Fruit fly (Drosophila melanogaster) whole organism, embryonic: Measurements from ENCODE around the gene CG5541.

Experiments used
- B-H2 ChIP-seq: fragments of 200-800 bp; sonication (Bioruptor generic); optimal IDR thresholded peaks from 2 replicates; lab custom pipeline; 2018; ENCODE audit warnings: missing biosample characterization, mild to moderate bottlenecking, missing genetic modification characterization
- BtbVII ChIP-seq: fragments of 200-800 bp; sonication (Bioruptor generic); optimal IDR thresholded peaks from 3 replicates; lab custom pipeline; 2017; ENCODE audit warnings: missing biosample characterization, mild to moderate bottlenecking, missing genetic modification characterization
- CG10267 ChIP-seq: fragments of 200-800 bp; sonication (Bioruptor generic); optimal IDR thresholded peaks from 2 replicates; lab custom pipeline; 2018; ENCODE audit warnings: missing biosample characterization, mild to moderate bottlenecking, missing genetic modification characterization, moderate library complexity
- CG10462 ChIP-seq: fragments of 200-800 bp; sonication (Bioruptor generic); optimal IDR thresholded peaks from 2 replicates; lab custom pipeline; 2016; ENCODE audit warnings: missing biosample characterization, missing genetic modification characterization
- CG10979 ChIP-seq: fragments of 200-800 bp; sonication (Bioruptor generic); optimal IDR thresholded peaks from 2 replicates; lab custom pipeline; 2018; ENCODE audit warnings: missing biosample characterization, mild to moderate bottlenecking, missing genetic modification characterization, moderate library complexity
- CG11085 ChIP-seq: fragments of 200-800 bp; sonication (Bioruptor generic); IDR thresholded peaks from 2 replicates; pipeline ENCODE4 v1.3.6; 2022; ENCODE audit warnings: missing biosample characterization, missing genetic modification characterization
- CG11398 ChIP-seq: fragments of 200-800 bp; sonication (Bioruptor generic); optimal IDR thresholded peaks from 2 replicates; lab custom pipeline; 2016; ENCODE audit warnings: missing biosample characterization, missing genetic modification characterization
- CG12104 ChIP-seq: fragments of 200-800 bp; sonication (Bioruptor generic); optimal IDR thresholded peaks from 3 replicates; lab custom pipeline; 2016; ENCODE audit warnings: missing biosample characterization, missing genetic modification characterization
- CG12391 ChIP-seq: fragments of 200-800 bp; sonication (Bioruptor generic); optimal IDR thresholded peaks from 3 replicates; lab custom pipeline; 2018; ENCODE audit warnings: missing biosample characterization, mild to moderate bottlenecking, missing genetic modification characterization, moderate library complexity
- CG13287 ChIP-seq: fragments of 200-800 bp; sonication (Bioruptor generic); IDR thresholded peaks from 2 replicates; pipeline ENCODE4 v1.3.6; 2022; ENCODE audit warnings: missing biosample characterization, missing genetic modification characterization; ENCODE audit not compliant: partially characterized antibody
- CG14667 ChIP-seq: fragments of 200-800 bp; sonication (Bioruptor generic); IDR thresholded peaks from 2 replicates; pipeline ENCODE4 v1.3.6; 2022; ENCODE audit warnings: missing biosample characterization, missing genetic modification characterization
- CG2120 ChIP-seq: fragments of 200-800 bp; sonication (Bioruptor generic); optimal IDR thresholded peaks from 3 replicates; lab custom pipeline; 2016; ENCODE audit warnings: missing biosample characterization, missing genetic modification characterization
- CG30403 ChIP-seq: fragments of 200-800 bp; sonication (Bioruptor generic); optimal IDR thresholded peaks from 3 replicates; lab custom pipeline; 2016; ENCODE audit warnings: missing biosample characterization, missing genetic modification characterization
- CG31441 ChIP-seq: fragments of 200-800 bp; sonication (Bioruptor generic); IDR thresholded peaks from 2 replicates; pipeline ENCODE4 v1.3.6; 2022; ENCODE audit warnings: missing biosample characterization, missing genetic modification characterization
- CG4820 ChIP-seq: fragments of 200-800 bp; sonication (Bioruptor generic); optimal IDR thresholded peaks from 3 replicates; lab custom pipeline; 2016; ENCODE audit warnings: missing biosample characterization, missing genetic modification characterization
- CG5180 ChIP-seq: fragments of 200-800 bp; sonication (Bioruptor generic); optimal IDR thresholded peaks from 3 replicates; lab custom pipeline; 2017; ENCODE audit warnings: missing biosample characterization, missing genetic modification characterization, mild to moderate bottlenecking, moderate library complexity, missing genetic modification reagents
- CG6683 ChIP-seq: fragments of 200-800 bp; sonication (Bioruptor generic); optimal IDR thresholded peaks from 2 replicates; lab custom pipeline; 2017; ENCODE audit warnings: missing biosample characterization, mild to moderate bottlenecking, missing genetic modification characterization, missing genetic modification reagents
- CG6791 ChIP-seq: fragments of 200-800 bp; sonication (Bioruptor generic); IDR thresholded peaks from 3 replicates; pipeline ENCODE4 v1.3.6; 2022; ENCODE audit warnings: missing biosample characterization, missing genetic modification characterization; ENCODE audit not compliant: partially characterized antibody
- CG6813 ChIP-seq: fragments of 200-800 bp; sonication (Bioruptor generic); optimal IDR thresholded peaks from 2 replicates; lab custom pipeline; 2017; ENCODE audit warnings: missing biosample characterization, missing genetic modification characterization, mild to moderate bottlenecking, moderate library complexity, missing genetic modification reagents
- CG7786 ChIP-seq: fragments of 200-800 bp; sonication (Bioruptor generic); optimal IDR thresholded peaks from 2 replicates; lab custom pipeline; 2016; ENCODE audit warnings: missing biosample characterization, missing genetic modification characterization
- CG7839 ChIP-seq: fragments of 200-800 bp; sonication (Bioruptor generic); optimal IDR thresholded peaks from 3 replicates; lab custom pipeline; 2018; ENCODE audit warnings: missing biosample characterization, mild to moderate bottlenecking, missing genetic modification characterization, moderate library complexity
- CG8359 ChIP-seq: fragments of 200-800 bp; sonication (Bioruptor generic); optimal IDR thresholded peaks from 2 replicates; lab custom pipeline; 2017; ENCODE audit warnings: missing biosample characterization, mild to moderate bottlenecking, missing genetic modification characterization, borderline replicate concordance
- CG9797 ChIP-seq: fragments of 200-800 bp; sonication (Bioruptor generic); optimal IDR thresholded peaks from 3 replicates; lab custom pipeline; 2018; ENCODE audit warnings: missing biosample characterization, mild to moderate bottlenecking, missing genetic modification characterization
- Deaf1 ChIP-seq: fragments of 200-800 bp; optimal IDR thresholded peaks from 3 replicates; lab custom pipeline; 2019; ENCODE audit warnings: missing biosample characterization, mild to moderate bottlenecking, missing genetic modification characterization, moderate library complexity
- Dll ChIP-seq: fragments of 200-800 bp; sonication (Bioruptor generic); IDR thresholded peaks from 4 replicates; pipeline ENCODE4 v1.3.6; 2022; ENCODE audit warnings: missing biosample characterization, missing genetic modification characterization; ENCODE audit not compliant: partially characterized antibody
- Doc3 ChIP-seq: fragments of 200-800 bp; sonication (Bioruptor generic); IDR thresholded peaks from 3 replicates; pipeline ENCODE4 v1.3.6; 2022; ENCODE audit warnings: missing biosample characterization, missing genetic modification characterization; ENCODE audit not compliant: partially characterized antibody
- Hr78 ChIP-seq, 2 experiments: fragments of 200-800 bp in 1 of 2; fragments of >200 bp in 1 of 2; sonication (Bioruptor generic) in 1 of 2; optimal IDR thresholded peaks; 2 replicates each; lab custom pipeline; 2017 to 2019; ENCODE audit warnings: missing biosample characterization in 2 of 2, missing genetic modification characterization in 2 of 2, mild to moderate bottlenecking in 1 of 2, moderate library complexity in 1 of 2
- PHDP ChIP-seq: fragments of 200-800 bp; sonication (Bioruptor generic); optimal IDR thresholded peaks from 3 replicates; lab custom pipeline; 2018; ENCODE audit warnings: missing biosample characterization, mild to moderate bottlenecking, missing genetic modification characterization, moderate library complexity
- Taf1 ChIP-seq: fragments of 200-800 bp; sonication (Bioruptor generic); IDR thresholded peaks from 2 replicates; pipeline ENCODE4 v1.3.6; 2022; ENCODE audit warnings: missing biosample characterization, missing genetic modification characterization
- Tbp ChIP-seq: fragments of >200 bp; optimal IDR thresholded peaks from 2 replicates; lab custom pipeline; 2018; ENCODE audit warnings: missing biosample characterization, missing genetic modification characterization
- ac ChIP-seq: fragments of 200-800 bp; sonication (Bioruptor generic); optimal IDR thresholded peaks from 3 replicates; lab custom pipeline; 2017; ENCODE audit warnings: missing biosample characterization, mild to moderate bottlenecking, missing genetic modification characterization
- amos ChIP-seq: fragments of 200-800 bp; sonication (Bioruptor generic); IDR thresholded peaks from 2 replicates; pipeline ENCODE4 v1.3.6; 2022; ENCODE audit warnings: missing biosample characterization, missing genetic modification characterization; ENCODE audit not compliant: partially characterized antibody
- bigmax ChIP-seq: fragments of 200-800 bp; sonication (Bioruptor generic); optimal IDR thresholded peaks from 2 replicates; lab custom pipeline; 2018; ENCODE audit warnings: missing biosample characterization, mild to moderate bottlenecking, missing genetic modification characterization
- ci ChIP-seq: fragments of 200-800 bp; sonication (Bioruptor generic); IDR thresholded peaks from 3 replicates; pipeline ENCODE4 v1.3.6; 2022; ENCODE audit warnings: missing biosample characterization, missing genetic modification characterization
- dmrt11E ChIP-seq: fragments of 200-800 bp; sonication (Bioruptor generic); optimal IDR thresholded peaks from 3 replicates; lab custom pipeline; 2018; ENCODE audit warnings: missing biosample characterization, mild to moderate bottlenecking, missing genetic modification characterization, moderate library complexity
- ham ChIP-seq: fragments of 200-800 bp; sonication (Bioruptor generic); IDR thresholded peaks from 2 replicates; pipeline ENCODE4 v1.3.6; 2022; ENCODE audit warnings: missing biosample characterization, missing genetic modification characterization
- ind ChIP-seq: fragments of 200-800 bp; sonication (Bioruptor generic); optimal IDR thresholded peaks from 3 replicates; lab custom pipeline; 2016; ENCODE audit warnings: missing biosample characterization, missing genetic modification characterization
- jigr1 ChIP-seq: fragments of 200-800 bp; sonication (Bioruptor generic); IDR thresholded peaks from 3 replicates; pipeline ENCODE4 v1.3.6; 2022; ENCODE audit warnings: missing biosample characterization, missing genetic modification characterization
- ken ChIP-seq: fragments of 200-800 bp; sonication (Bioruptor generic); IDR thresholded peaks from 3 replicates; pipeline ENCODE4 v1.3.6; 2022; ENCODE audit warnings: missing biosample characterization, missing genetic modification characterization
- lmd ChIP-seq: fragments of 200-800 bp; sonication (Bioruptor generic); IDR thresholded peaks from 2 replicates; pipeline ENCODE4 v1.3.6; 2022; ENCODE audit warnings: missing biosample characterization, missing genetic modification characterization
- mirr ChIP-seq: fragments of 200-800 bp; sonication (Bioruptor generic); optimal IDR thresholded peaks from 3 replicates; lab custom pipeline; 2018; ENCODE audit warnings: missing biosample characterization, mild to moderate bottlenecking, missing genetic modification characterization
- nau ChIP-seq: fragments of 200-800 bp; sonication (Bioruptor generic); optimal IDR thresholded peaks from 3 replicates; lab custom pipeline; 2017; ENCODE audit warnings: missing biosample characterization, mild to moderate bottlenecking, missing genetic modification characterization, missing genetic modification reagents
- run ChIP-seq: fragments of 200-800 bp; sonication (Bioruptor generic); optimal IDR thresholded peaks from 3 replicates; lab custom pipeline; 2018; ENCODE audit warnings: missing biosample characterization, mild to moderate bottlenecking, missing genetic modification characterization
- tll ChIP-seq, 2 experiments: fragments of 200-800 bp in 1 of 2; fragments of >200 bp in 1 of 2; sonication (Bioruptor generic) in 1 of 2; optimal IDR thresholded peaks; 2 replicates each; lab custom pipeline; 2017 to 2019; ENCODE audit warnings: missing biosample characterization in 2 of 2, missing genetic modification characterization in 2 of 2, mild to moderate bottlenecking in 1 of 2, moderate library complexity in 1 of 2
- trem ChIP-seq: fragments of 200-800 bp; optimal IDR thresholded peaks from 3 replicates; lab custom pipeline; 2019; ENCODE audit warnings: missing biosample characterization, mild to moderate bottlenecking, missing genetic modification characterization, moderate library complexity
- twi ChIP-seq: fragments of 200-800 bp; optimal IDR thresholded peaks from 2 replicates; lab custom pipeline; 2019; ENCODE audit warnings: missing biosample characterization, mild to moderate bottlenecking, missing genetic modification characterization, moderate library complexity
- wor ChIP-seq: fragments of 200-800 bp; sonication (Bioruptor generic); IDR thresholded peaks from 2 replicates; pipeline ENCODE4 v1.3.6; 2022; ENCODE audit warnings: missing biosample characterization, missing genetic modification characterization
- zen2 ChIP-seq: fragments of 200-800 bp; sonication (Bioruptor generic); IDR thresholded peaks from 3 replicates; pipeline ENCODE4 v1.3.6; 2022; ENCODE audit warnings: missing biosample characterization, missing genetic modification characterization; ENCODE audit not compliant: partially characterized antibody

Gene CG5541

DNA sequence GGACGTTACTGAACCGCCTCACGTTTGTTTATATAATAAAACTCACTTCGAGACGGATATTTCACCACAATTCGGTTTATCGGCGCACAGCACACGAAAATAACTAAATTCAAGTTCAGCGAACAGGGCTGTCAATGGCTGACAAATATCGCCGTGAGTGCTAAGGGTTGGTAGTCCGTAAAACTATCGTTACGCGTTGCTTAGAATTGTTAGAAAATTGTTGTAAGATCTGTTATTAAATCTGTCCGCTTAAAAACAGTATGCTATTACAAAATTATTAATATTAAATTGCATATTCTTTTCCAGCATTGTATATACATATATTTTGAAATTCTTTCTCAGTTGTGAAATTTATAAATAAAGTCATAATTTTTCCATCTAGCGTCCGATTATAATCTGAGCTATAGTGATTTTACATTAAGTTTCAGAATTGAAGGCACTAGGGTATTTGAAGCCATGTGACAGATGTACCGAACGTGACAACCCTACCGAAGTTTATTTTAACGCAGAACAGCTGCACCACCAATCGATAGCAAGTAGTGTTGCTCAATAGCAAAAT is 40.7 kb downstream of the CG5541 start, which contains the start of gene Cox17 (continued):
- TF ChIP-seq CG8359 (GFP tag; lab: Kevin White, UChicago) (no peak), CG12391 (tag; lab: Kevin White, UChicago) (peak; percentile 88), mirr (GFP tag; lab: Kevin White, UChicago) (no peak), amos (GFP tag; lab: Robert Waterston, UW) (peak; percentile 71; the same call in 1 of the 2 replicates), CG11085 (GFP tag; lab: Robert Waterston, UW) (0 out of 2 replicates have a peak, but pooled peaks have one; percentile 42), Hr78 (GFP tag; optimal IDR thresholded peaks at IDR 0.05; lab: Kevin White, UChicago) (peak in 1 of 2 experiments; percentile 40), CG13287 (peak; percentile 80), CG10462 (peak; percentile 8), zen2 (GFP tag; lab: Robert Waterston, UW) (peak; percentile 25; the same call in 1 of the 3 replicates), CG4820 (GFP tag; lab: Kevin White, UChicago) (peak; percentile 74), run (tag; lab: Kevin White, UChicago) (peak; percentile 55), CG11398 (GFP tag; lab: Kevin White, UChicago) (no peak), CG10979 (tag; lab: Kevin White, UChicago) (peak; percentile 79), tll (GFP tag; optimal IDR thresholded peaks at IDR 0.05; lab: Kevin White, UChicago) (peak in 1 of 2 experiments; percentile 51), Dll (GFP tag; lab: Robert Waterston, UW) (peak; percentile 84), bigmax (no peak), CG7839 (tag; lab: Kevin White, UChicago) (peak; percentile 84), dmrt11E (tag; lab: Kevin White, UChicago) (peak; percentile 81), CG6683 (GFP tag; lab: Kevin White, UChicago) (peak; percentile 67), CG30403 (peak; percentile 93), Doc3 (peak; percentile 75), CG31441 (GFP tag; lab: Robert Waterston, UW) (peak; percentile 90), trem (peak; percentile 89), BtbVII (peak; percentile 78), jigr1 (GFP tag; lab: Robert Waterston, UW) (peak; percentile 68; the same call in 1 of the 3 replicates), lmd (GFP tag; lab: Robert Waterston, UW) (peak; percentile 77), ham (GFP tag; lab: Robert Waterston, UW) (no peak), CG12104 (GFP tag; lab: Kevin White, UChicago) (peak; percentile 74), PHDP (peak; percentile 73), CG7786 (GFP tag; lab: Kevin White, UChicago) (peak; percentile 60), ci (peak; percentile 63; the same call in 2 of the 3 replicates), CG5180 (GFP tag; lab: Kevin White, UChicago) (peak; percentile 66), Taf1 (GFP tag; lab: Robert Waterston, UW) (peak; percentile 18; the same call in 1 of the 2 replicates), B-H2 (peak; percentile 82), nau (GFP tag; lab: Kevin White, UChicago) (peak; percentile 73), CG6791 (GFP tag; lab: Robert Waterston, UW) (peak; percentile 64; the same call in 2 of the 3 replicates), CG10267 (tag; lab: Kevin White, UChicago) (peak; percentile 88), CG2120 (GFP tag; lab: Kevin White, UChicago) (peak; percentile 86), CG6813 (GFP tag; lab: Kevin White, UChicago) (peak; percentile 16), ken (GFP tag; lab: Robert Waterston, UW) (peak; percentile 69; the same call in 2 of the 3 replicates), wor (GFP tag; lab: Robert Waterston, UW) (no peak; the same call in 1 of the 2 replicates), twi (tag; lab: Kevin White, UChicago) (peak; percentile 75), ac (no peak), ind (peak; percentile 84), Deaf1 (tag; lab: Kevin White, UChicago) (peak; percentile 65), CG14667 (GFP tag; lab: Robert Waterston, UW) (peak; percentile 64), CG9797 (GFP tag; lab: Kevin White, UChicago) (peak; percentile 2), Tbp (GFP tag; lab: Kevin White, UChicago) (no peak)
